Worm (Caenorhabditis elegans) whole organism, midembryonic: Measurements from ENCODE around the gene T12B3.3.

ENCODE experiments used
- T22C8.4 ChIP-seq: fragments of 200-800 bp; sonication (Bioruptor generic); IDR thresholded peaks from 2 replicates; pipeline ENCODE4 v1.3.6; 2022; ENCODE audit warnings: missing genetic modification characterization, missing compliant biosample characterization
- flt-1 ChIP-seq: fragments of 200-800 bp; sonication (Bioruptor generic); IDR thresholded peaks from 2 replicates; pipeline ENCODE4 v1.3.6; 2022; ENCODE audit warnings: missing genetic modification characterization, missing compliant biosample characterization
- ref-1 ChIP-seq: fragments of 200-800 bp; sonication (Bioruptor generic); conservative IDR thresholded peaks from 2 replicates; pipeline ENCODE4 v1.3.6; 2022; ENCODE audit warnings: missing genetic modification reagents, missing genetic modification characterization, missing compliant biosample characterization
- tab-1 ChIP-seq: fragments of 200-800 bp; sonication (Bioruptor generic); IDR thresholded peaks from 2 replicates; pipeline ENCODE4 v1.3.6; 2022; ENCODE audit warnings: missing genetic modification characterization, missing compliant biosample characterization
- ztf-23 ChIP-seq: fragments of 200-800 bp; sonication (Bioruptor generic); IDR thresholded peaks from 2 replicates; pipeline ENCODE4 v1.3.6; 2022; ENCODE audit warnings: missing genetic modification reagents, missing genetic modification characterization, missing compliant biosample characterization
- ztf-29 ChIP-seq: fragments of 200-800 bp; sonication (Bioruptor generic); IDR thresholded peaks from 2 replicates; pipeline ENCODE4 v1.3.6; 2022; ENCODE audit warnings: missing genetic modification reagents, missing genetic modification characterization, missing compliant biosample characterization

DNA sequence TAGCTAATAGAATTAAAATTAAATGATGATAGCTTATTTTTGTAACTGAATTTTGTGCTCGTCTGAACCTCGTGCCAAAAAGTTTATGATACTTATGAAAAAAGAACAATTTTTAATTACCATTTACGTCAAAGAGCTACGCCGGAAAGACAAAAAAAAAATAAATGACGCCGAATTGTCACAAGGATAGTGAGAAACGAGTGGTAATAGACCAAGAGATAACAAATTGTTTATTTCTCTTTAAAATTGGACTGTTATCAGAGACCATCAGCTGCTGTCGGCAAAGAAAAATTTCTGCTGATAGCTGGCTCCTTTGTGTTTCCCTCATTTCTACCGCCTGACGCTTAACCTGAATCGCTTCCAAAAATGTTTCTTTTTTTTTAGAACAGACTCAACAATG is 18.8 kb downstream of the T12B3.3 start, which contains the start of gene pitr-1:
- no peak for TF ChIP-seq T22C8.4 (GFP tag; lab: Robert Waterston, UW)
- TF ChIP-seq tab-1 (GFP tag; lab: Robert Waterston, UW), result no peak
- no peak for TF ChIP-seq ztf-29
- TF ChIP-seq flt-1 (GFP tag; lab: Robert Waterston, UW), result no peak
- TF ChIP-seq ztf-23 (GFP tag; lab: Robert Waterston, UW), result no peak
- no peak for TF ChIP-seq ref-1 (GFP tag; lab: Robert Waterston, UW)
